Worm (Caenorhabditis elegans) whole organism, young adult: ENCODE measurements around the gene F53A3.7.

Source experiments
- B0336.3 ChIP-seq: fragments of 200-800 bp; sonication (Bioruptor generic); IDR thresholded peaks from 2 replicates; pipeline ENCODE4 v1.3.6; 2022; ENCODE audit warnings: missing genetic modification characterization, missing compliant biosample characterization
- F52B5.7 ChIP-seq: sonication (generic microtip); optimal IDR thresholded peaks from 2 replicates; lab custom pipeline; 2016; ENCODE audit warnings: mild to moderate bottlenecking, missing genetic modification characterization, missing compliant biosample characterization
- ama-1 ChIP-seq, 3 experiments: fragments of 150-350 bp in 1 of 3; sonication (generic microtip) in 2 of 3; optimal IDR thresholded peaks; 2 replicates each; lab custom pipeline; 2014 to 2018; ENCODE audit warnings: missing biosample characterization in 2 of 3, missing genetic modification characterization in 2 of 3, missing genetic modification reagents in 2 of 3
- athp-1 ChIP-seq: sonication (generic microtip); optimal IDR thresholded peaks from 2 replicates; lab custom pipeline; 2017; ENCODE audit warnings: mild to moderate bottlenecking, missing genetic modification characterization, missing compliant biosample characterization
- egl-44 ChIP-seq: fragments of 200-800 bp; sonication (Bioruptor generic); IDR thresholded peaks from 2 replicates; pipeline ENCODE4 v1.3.6; 2022; ENCODE audit warnings: missing genetic modification reagents, missing genetic modification characterization, missing compliant biosample characterization
- hmg-1.2 ChIP-seq: fragments of 200-800 bp; sonication (Bioruptor generic); IDR thresholded peaks from 2 replicates; pipeline ENCODE4 v1.3.6; 2022; ENCODE audit warnings: missing genetic modification reagents, missing genetic modification characterization, missing compliant biosample characterization
- lin-40 ChIP-seq: sonication (generic microtip); optimal IDR thresholded peaks from 2 replicates; lab custom pipeline; 2016; ENCODE audit warnings: missing genetic modification characterization, mild to moderate bottlenecking, missing compliant biosample characterization, missing genotype, missing genetic modification reagents
- rec-8 ChIP-seq, 2 experiments: sonication (generic microtip); optimal IDR thresholded peaks; 2 replicates each; lab custom pipeline; 2016; ENCODE audit warnings: mild to moderate bottlenecking in 2 of 2, missing genetic modification characterization in 2 of 2, missing genetic modification reagents in 2 of 2, missing genotype in 2 of 2, missing biosample characterization in 1 of 2, missing compliant biosample characterization in 1 of 2, moderate library complexity in 1 of 2
- unc-62 ChIP-seq: fragments of 150-350 bp; optimal IDR thresholded peaks from 2 replicates; lab custom pipeline; 2014; ENCODE audit warnings: missing biosample characterization, missing genetic modification reagents, missing genetic modification characterization
- ztf-18 ChIP-seq: sonication (generic microtip); optimal IDR thresholded peaks from 2 replicates; lab custom pipeline; 2016; ENCODE audit warnings: missing genotype, mild to moderate bottlenecking, missing genetic modification characterization, missing compliant biosample characterization

ce11 chrIII:1939625-1939988 lies 11.7 kb upstream of the F53A3.7 start:
- TF ChIP-seq egl-44: no peak
- TF ChIP-seq lin-40 (tag; lab: Kevin White, UChicago): no peak
- no peak for TF ChIP-seq ama-1 (optimal IDR thresholded peaks at IDR 0.05; lab: Kevin White, UChicago)
- TF ChIP-seq ama-1 (GFP tag; optimal IDR thresholded peaks at IDR 0.05; lab: Kevin White, UChicago): no peak
- TF ChIP-seq athp-1 (tag; lab: Kevin White, UChicago): no peak
- no peak for TF ChIP-seq F52B5.7 (tag; lab: Kevin White, UChicago)
- no peak for TF ChIP-seq ztf-18 (tag; lab: Kevin White, UChicago)
- TF ChIP-seq hmg-1.2 (GFP tag; lab: Robert Waterston, UW): no peak
- no peak for TF ChIP-seq rec-8 (tag; optimal IDR thresholded peaks at IDR 0.05; lab: Kevin White, UChicago)
- no peak for TF ChIP-seq unc-62 (GFP tag; lab: Kevin White, UChicago)
- no peak for TF ChIP-seq B0336.3 (GFP tag; lab: Robert Waterston, UW)
